Fruit fly (Drosophila melanogaster) whole organism, embryonic: ENCODE measurements around the gene CG3726.

Source experiments
- Atf-2 ChIP-seq: fragments of 200-800 bp; sonication (Bioruptor generic); optimal IDR thresholded peaks from 2 replicates; lab custom pipeline; 2016; ENCODE audit warnings: missing biosample characterization, missing genetic modification characterization
- CG11247 ChIP-seq: fragments of 200-800 bp; sonication (Bioruptor generic); IDR thresholded peaks from 2 replicates; pipeline ENCODE4 v1.3.6; 2022; ENCODE audit warnings: missing biosample characterization, missing genetic modification characterization
- CG12659 ChIP-seq: fragments of 200-800 bp; sonication (Bioruptor generic); optimal IDR thresholded peaks from 3 replicates; lab custom pipeline; 2017; ENCODE audit warnings: mild to moderate bottlenecking, missing biosample characterization, missing genetic modification reagents, missing genetic modification characterization
- CG12769 ChIP-seq: fragments of 200-800 bp; sonication (Bioruptor generic); optimal IDR thresholded peaks from 2 replicates; lab custom pipeline; 2019; ENCODE audit warnings: missing biosample characterization, mild to moderate bottlenecking, missing genetic modification characterization, moderate library complexity
- CG13123 ChIP-seq: fragments of 200-800 bp; sonication (Bioruptor generic); optimal IDR thresholded peaks from 2 replicates; lab custom pipeline; 2016; ENCODE audit warnings: missing biosample characterization, missing genetic modification characterization
- CG13287 ChIP-seq: fragments of 200-800 bp; sonication (Bioruptor generic); IDR thresholded peaks from 2 replicates; pipeline ENCODE4 v1.3.6; 2022; ENCODE audit warnings: missing biosample characterization, missing genetic modification characterization; ENCODE audit not compliant: partially characterized antibody
- CG13424 ChIP-seq: fragments of 200-800 bp; sonication (Bioruptor generic); optimal IDR thresholded peaks from 2 replicates; lab custom pipeline; 2019; ENCODE audit warnings: missing biosample characterization, mild to moderate bottlenecking, missing genetic modification characterization, moderate library complexity
- CG13624 ChIP-seq: fragments of 200-800 bp; sonication (Bioruptor generic); optimal IDR thresholded peaks from 2 replicates; lab custom pipeline; 2016; ENCODE audit warnings: missing biosample characterization, missing genetic modification characterization
- CG14860 ChIP-seq: fragments of 200-800 bp; sonication (Bioruptor generic); IDR thresholded peaks from 3 replicates; pipeline ENCODE4 v1.3.6; 2022; ENCODE audit warnings: missing biosample characterization, missing genetic modification characterization; ENCODE audit not compliant: partially characterized antibody
- CG15696 ChIP-seq: fragments of 200-800 bp; sonication (Bioruptor generic); optimal IDR thresholded peaks from 2 replicates; lab custom pipeline; 2019; ENCODE audit warnings: missing biosample characterization, mild to moderate bottlenecking, missing genetic modification characterization, moderate library complexity
- CG17359 ChIP-seq: fragments of 200-800 bp; sonication (Bioruptor generic); optimal IDR thresholded peaks from 3 replicates; lab custom pipeline; 2018; ENCODE audit warnings: missing biosample characterization, mild to moderate bottlenecking, missing genetic modification characterization, moderate library complexity
- CG17568 ChIP-seq: fragments of 200-800 bp; sonication (Bioruptor generic); optimal IDR thresholded peaks from 2 replicates; lab custom pipeline; 2018; ENCODE audit warnings: missing biosample characterization, mild to moderate bottlenecking, missing genetic modification characterization, moderate library complexity
- CG17829 ChIP-seq: fragments of 200-800 bp; optimal IDR thresholded peaks from 2 replicates; lab custom pipeline; 2019; ENCODE audit warnings: missing biosample characterization, mild to moderate bottlenecking, missing genetic modification characterization, moderate library complexity
- CG2129 ChIP-seq: fragments of 200-800 bp; sonication (Bioruptor generic); IDR thresholded peaks from 2 replicates; pipeline ENCODE4 v1.3.6; 2022; ENCODE audit warnings: missing biosample characterization, missing genetic modification characterization; ENCODE audit not compliant: partially characterized antibody
- CG30431 ChIP-seq: fragments of 200-800 bp; sonication (Bioruptor generic); optimal IDR thresholded peaks from 2 replicates; lab custom pipeline; 2017; ENCODE audit warnings: missing biosample characterization, missing genetic modification characterization
- CG34422 ChIP-seq: fragments of 200-800 bp; sonication (Bioruptor generic); IDR thresholded peaks from 3 replicates; pipeline ENCODE4 v1.3.6; 2022; ENCODE audit warnings: missing biosample characterization, missing genetic modification characterization
- CG5953 ChIP-seq: fragments of 200-800 bp; sonication (Bioruptor generic); IDR thresholded peaks from 2 replicates; pipeline ENCODE4 v1.3.6; 2022; ENCODE audit warnings: missing biosample characterization, missing genetic modification characterization
- CG6654 ChIP-seq: fragments of 200-800 bp; sonication (Bioruptor generic); optimal IDR thresholded peaks from 2 replicates; lab custom pipeline; 2017; ENCODE audit warnings: missing biosample characterization, mild to moderate bottlenecking, missing genetic modification characterization
- CG8089 ChIP-seq: fragments of 200-800 bp; sonication (Bioruptor generic); optimal IDR thresholded peaks from 3 replicates; lab custom pipeline; 2016; ENCODE audit warnings: missing biosample characterization, missing genetic modification characterization
- Camta ChIP-seq: fragments of 200-800 bp; sonication (Bioruptor generic); optimal IDR thresholded peaks from 2 replicates; lab custom pipeline; 2016; ENCODE audit warnings: missing biosample characterization, missing genetic modification characterization
- CkIIα-i1 ChIP-seq: fragments of 200-800 bp; sonication (Bioruptor generic); IDR thresholded peaks from 2 replicates; pipeline ENCODE4 v1.3.6; 2022; ENCODE audit warnings: missing biosample characterization, missing genetic modification characterization
- Dbx ChIP-seq: fragments of 200-800 bp; sonication (Bioruptor generic); IDR thresholded peaks from 3 replicates; pipeline ENCODE4 v1.3.6; 2022; ENCODE audit warnings: missing biosample characterization, missing genetic modification characterization
- Dref ChIP-seq: fragments of 200-800 bp; sonication (Bioruptor generic); IDR thresholded peaks from 2 replicates; pipeline ENCODE4 v1.3.6; 2022; ENCODE audit warnings: missing biosample characterization, missing genetic modification characterization
- Elba2 ChIP-seq: fragments of 200-800 bp; sonication (Bioruptor generic); optimal IDR thresholded peaks from 3 replicates; lab custom pipeline; 2016; ENCODE audit warnings: missing biosample characterization, missing genetic modification characterization
- GATAe ChIP-seq: fragments of 200-800 bp; sonication (Bioruptor generic); conservative IDR thresholded peaks from 2 replicates; pipeline ENCODE4 v1.3.6; 2022; ENCODE audit warnings: missing biosample characterization, missing genetic modification characterization
- Gug ChIP-seq: fragments of 200-800 bp; sonication (Bioruptor generic); IDR thresholded peaks from 4 replicates; pipeline ENCODE4 v1.3.6; 2022; ENCODE audit warnings: missing biosample characterization, missing genetic modification characterization
- HmgZ ChIP-seq: fragments of 200-800 bp; sonication (Bioruptor generic); optimal IDR thresholded peaks from 2 replicates; lab custom pipeline; 2018; ENCODE audit warnings: missing biosample characterization, mild to moderate bottlenecking, missing genetic modification characterization
- Hr3 ChIP-seq: fragments of 200-800 bp; sonication (Bioruptor generic); optimal IDR thresholded peaks from 3 replicates; lab custom pipeline; 2016; ENCODE audit warnings: missing biosample characterization, missing genetic modification characterization
- Med ChIP-seq: fragments of 200-800 bp; sonication (Bioruptor generic); peaks from one replicate; lab custom pipeline; 2016; ENCODE audit warnings: missing biosample characterization, missing genetic modification characterization, mild to moderate bottlenecking, inconsistent platforms, moderate library complexity
- Mes4 ChIP-seq: fragments of 200-800 bp; sonication (Bioruptor generic); optimal IDR thresholded peaks from 2 replicates; lab custom pipeline; 2016; ENCODE audit warnings: missing biosample characterization, missing genetic modification characterization
- Nf-YC ChIP-seq: fragments of 200-800 bp; optimal IDR thresholded peaks from 3 replicates; lab custom pipeline; 2019; ENCODE audit warnings: missing biosample characterization, mild to moderate bottlenecking, missing genetic modification characterization, moderate library complexity
- NfI ChIP-seq: fragments of 200-800 bp; sonication (Bioruptor generic); optimal IDR thresholded peaks from 3 replicates; lab custom pipeline; 2018; ENCODE audit warnings: missing biosample characterization, mild to moderate bottlenecking, missing genetic modification characterization, moderate library complexity
- Side ChIP-seq: fragments of 200-800 bp; sonication (Bioruptor generic); optimal IDR thresholded peaks from 2 replicates; lab custom pipeline; 2016; ENCODE audit warnings: missing biosample characterization, missing genetic modification characterization
- Sry-δ ChIP-seq: fragments of 200-800 bp; sonication (Bioruptor generic); optimal IDR thresholded peaks from 2 replicates; lab custom pipeline; 2016; ENCODE audit warnings: missing biosample characterization, missing genetic modification characterization
- Xrp1 ChIP-seq: fragments of 200-800 bp; sonication (Bioruptor generic); IDR thresholded peaks from 2 replicates; pipeline ENCODE4 v1.3.6; 2022; ENCODE audit warnings: missing biosample characterization, missing genetic modification characterization
- amos ChIP-seq: fragments of 200-800 bp; sonication (Bioruptor generic); IDR thresholded peaks from 2 replicates; pipeline ENCODE4 v1.3.6; 2022; ENCODE audit warnings: missing biosample characterization, missing genetic modification characterization; ENCODE audit not compliant: partially characterized antibody
- bsh ChIP-seq, 2 experiments: fragments of 200-800 bp; sonication (Bioruptor generic); optimal IDR thresholded peaks; 2 replicates each; lab custom pipeline; 2017 to 2018; ENCODE audit warnings: mild to moderate bottlenecking in 2 of 2, missing biosample characterization in 2 of 2, missing genetic modification characterization in 2 of 2, moderate library complexity in 1 of 2
- btn ChIP-seq: fragments of 200-800 bp; sonication (Bioruptor generic); optimal IDR thresholded peaks from 2 replicates; lab custom pipeline; 2016; ENCODE audit warnings: missing biosample characterization, missing genetic modification characterization
- cwo ChIP-seq: fragments of 200-800 bp; sonication (Bioruptor generic); optimal IDR thresholded peaks from 3 replicates; lab custom pipeline; 2017; ENCODE audit warnings: missing biosample characterization, missing genetic modification characterization, mild to moderate bottlenecking, moderate library complexity, missing genetic modification reagents
- ftz-f1 ChIP-seq: fragments of 200-800 bp; sonication (Bioruptor generic); optimal IDR thresholded peaks from 2 replicates; lab custom pipeline; 2016; ENCODE audit warnings: missing biosample characterization, missing genetic modification characterization
- gro ChIP-seq: fragments of 200-800 bp; sonication (Bioruptor generic); optimal IDR thresholded peaks from 2 replicates; lab custom pipeline; 2016; ENCODE audit warnings: missing biosample characterization, missing genetic modification characterization
- lbe ChIP-seq: fragments of 200-800 bp; sonication (Bioruptor generic); optimal IDR thresholded peaks from 2 replicates; lab custom pipeline; 2016; ENCODE audit warnings: missing biosample characterization, mild to moderate bottlenecking, missing genetic modification characterization
- lilli ChIP-seq: fragments of 200-800 bp; sonication (Bioruptor generic); optimal IDR thresholded peaks from 3 replicates; lab custom pipeline; 2016; ENCODE audit warnings: missing biosample characterization, missing genetic modification characterization
- onecut ChIP-seq: fragments of 200-800 bp; sonication (Bioruptor generic); IDR thresholded peaks from 2 replicates; pipeline ENCODE4 v1.3.6; 2022; ENCODE audit warnings: missing biosample characterization, missing genetic modification characterization
- pita ChIP-seq: fragments of 200-800 bp; sonication (Bioruptor generic); optimal IDR thresholded peaks from 2 replicates; lab custom pipeline; 2017; ENCODE audit warnings: missing biosample characterization, mild to moderate bottlenecking, missing genetic modification characterization
- sima ChIP-seq: fragments of 200-800 bp; sonication (Bioruptor generic); optimal IDR thresholded peaks from 2 replicates; lab custom pipeline; 2016; ENCODE audit warnings: missing biosample characterization, missing genetic modification characterization
- slp2 ChIP-seq: fragments of 200-800 bp; sonication (Bioruptor generic); optimal IDR thresholded peaks from 2 replicates; lab custom pipeline; 2016; ENCODE audit warnings: missing biosample characterization, missing genetic modification characterization
- sug ChIP-seq: fragments of 200-800 bp; optimal IDR thresholded peaks from 2 replicates; lab custom pipeline; 2019; ENCODE audit warnings: missing biosample characterization, mild to moderate bottlenecking, missing genetic modification characterization, moderate library complexity
- unpg ChIP-seq: fragments of 200-800 bp; sonication (Bioruptor generic); optimal IDR thresholded peaks from 3 replicates; lab custom pipeline; 2018; ENCODE audit warnings: missing biosample characterization, mild to moderate bottlenecking, missing genetic modification characterization, moderate library complexity
- yki ChIP-seq: fragments of >200 bp; optimal IDR thresholded peaks from 3 replicates; lab custom pipeline; 2018
- zen ChIP-seq: fragments of 200-800 bp; sonication (Bioruptor generic); optimal IDR thresholded peaks from 3 replicates; lab custom pipeline; 2018; ENCODE audit warnings: missing biosample characterization, mild to moderate bottlenecking, missing genetic modification characterization, moderate library complexity

Gene CG3726

dm6 chrX:5883394-5883793 lies 33.5 kb upstream of the CG3726 start (continued):
- TF ChIP-seq CG11247 (GFP tag; lab: Robert Waterston, UW) (peak; percentile 31; the same call in 1 of the 2 replicates), bsh (GFP tag; optimal IDR thresholded peaks at IDR 0.05; lab: Kevin White, UChicago) (peak in 1 of 2 experiments; percentile 25), CG14860 (GFP tag; lab: Robert Waterston, UW) (no peak), yki (lab: Kevin White, UChicago) (no peak), CG13287 (peak; percentile 20; the same call in 1 of the 2 replicates), CG12659 (peak; percentile 45), sima (GFP tag; lab: Kevin White, UChicago) (no peak), Med (GFP tag; lab: Kevin White, UChicago) (peak; percentile 86), CG34422 (GFP tag; lab: Robert Waterston, UW) (0 out of 3 replicates have a peak, but pooled peaks have one; percentile 18), CG6654 (no peak), CG15696 (peak; percentile 42), CG13424 (tag; lab: Kevin White, UChicago) (peak; percentile 1), HmgZ (tag; lab: Kevin White, UChicago) (peak; percentile 62), CkIIα-i1 (no peak), NfI (peak; percentile 42), zen (tag; lab: Kevin White, UChicago) (peak; percentile 65), lilli (GFP tag; lab: Kevin White, UChicago) (peak; percentile 40), Side (GFP tag; lab: Kevin White, UChicago) (peak; percentile 12), slp2 (GFP tag; lab: Kevin White, UChicago) (no peak), CG2129 (GFP tag; lab: Robert Waterston, UW) (no peak), ftz-f1 (no peak), pita (GFP tag; lab: Kevin White, UChicago) (peak; percentile 37), CG12769 (tag; lab: Kevin White, UChicago) (peak; percentile 46), CG13123 (peak; percentile 25), onecut (GFP tag; lab: Robert Waterston, UW) (peak; percentile 30; the same call in 1 of the 2 replicates), CG30431 (GFP tag; lab: Kevin White, UChicago) (no peak), Elba2 (GFP tag; lab: Kevin White, UChicago) (no peak), Atf-2 (GFP tag; lab: Kevin White, UChicago) (no peak), amos (peak; percentile 35; the same call in 1 of the 2 replicates), Camta (peak; percentile 15), CG8089 (GFP tag; lab: Kevin White, UChicago) (peak; percentile 11), CG17568 (GFP tag; lab: Kevin White, UChicago) (peak; percentile 8), btn (GFP tag; lab: Kevin White, UChicago) (no peak), Xrp1 (GFP tag; lab: Robert Waterston, UW) (no peak), lbe (no peak), CG13624 (GFP tag; lab: Kevin White, UChicago) (peak; percentile 66), Nf-YC (tag; lab: Kevin White, UChicago) (peak; percentile 33), Dbx (GFP tag; lab: Robert Waterston, UW) (peak; percentile 74), Dref (GFP tag; lab: Robert Waterston, UW) (peak; percentile 39; the same call in 1 of the 2 replicates), GATAe (GFP tag; lab: Robert Waterston, UW) (no peak), Mes4 (peak; percentile 25), gro (GFP tag; lab: Kevin White, UChicago) (peak; percentile 19), CG17359 (tag; lab: Kevin White, UChicago) (peak; percentile 48), CG17829 (tag; lab: Kevin White, UChicago) (peak; percentile 60), CG5953 (GFP tag; lab: Robert Waterston, UW) (no peak), sug (tag; lab: Kevin White, UChicago) (peak; percentile 52), cwo (GFP tag; lab: Kevin White, UChicago) (no peak), unpg (GFP tag; lab: Kevin White, UChicago) (peak; percentile 24), Sry-δ (GFP tag; lab: Kevin White, UChicago) (peak; percentile 38), Hr3 (peak; percentile 15), Gug (GFP tag; lab: Robert Waterston, UW) (peak; percentile 29; the same call in 1 of the 4 replicates)
